Worm (Caenorhabditis elegans) whole organism, L3 larva: Measurements from ENCODE around the gene EGAP9.4.

Experiments used
- ZK546.5 ChIP-seq: sonication (generic microtip); optimal IDR thresholded peaks from 2 replicates; lab custom pipeline; 2017; ENCODE audit warnings: missing biosample characterization, missing genetic modification characterization
- ama-1 ChIP-seq: fragments of 150-350 bp; optimal IDR thresholded peaks from 2 replicates; lab custom pipeline; 2018
- ceh-16 ChIP-seq: sonication (generic microtip); optimal IDR thresholded peaks from 2 replicates; lab custom pipeline; 2017; ENCODE audit warnings: missing biosample characterization, missing genetic modification characterization
- ceh-82 ChIP-seq: fragments of 150-350 bp; optimal IDR thresholded peaks from 2 replicates; lab custom pipeline; 2014; ENCODE audit warnings: missing biosample characterization, missing genetic modification characterization
- ceh-9 ChIP-seq: sonication (generic microtip); optimal IDR thresholded peaks from 2 replicates; lab custom pipeline; 2018; ENCODE audit warnings: missing biosample characterization, missing genetic modification characterization
- egl-27 ChIP-seq: sonication (generic microtip); optimal IDR thresholded peaks from 4 replicates; lab custom pipeline; 2017; ENCODE audit warnings: missing biosample characterization, missing genetic modification reagents, missing genetic modification characterization
- egl-5 ChIP-seq: fragments of 150-350 bp; optimal IDR thresholded peaks from 2 replicates; lab custom pipeline; 2017; ENCODE audit warnings: missing biosample characterization, missing genetic modification reagents, missing genetic modification characterization, inconsistent platforms
- elt-2 ChIP-seq: sonication (generic microtip); optimal IDR thresholded peaks from 2 replicates; lab custom pipeline; 2016; ENCODE audit warnings: missing genetic modification reagents, mild to moderate bottlenecking, missing genetic modification characterization, missing compliant biosample characterization
- elt-3 ChIP-seq, 3 experiments: fragments of 150-350 bp in 1 of 3; sonication (generic microtip) in 2 of 3; optimal IDR thresholded peaks; 2 replicates in 2 of 3; 4 replicates in 1 of 3; lab custom pipeline; 2014 to 2017; ENCODE audit warnings: missing biosample characterization in 3 of 3, missing genetic modification characterization in 3 of 3
- jun-1 ChIP-seq: fragments of 150-350 bp; optimal IDR thresholded peaks from 2 replicates; lab custom pipeline; 2014; ENCODE audit warnings: missing biosample characterization, missing genetic modification reagents, missing genetic modification characterization
- lsy-12 ChIP-seq: sonication (generic microtip); optimal IDR thresholded peaks from 2 replicates; lab custom pipeline; 2016; ENCODE audit warnings: mild to moderate bottlenecking, missing genetic modification characterization, missing compliant biosample characterization
- nhr-12 ChIP-seq: fragments of 150-350 bp; optimal IDR thresholded peaks from 2 replicates; lab custom pipeline; 2014; ENCODE audit warnings: missing biosample characterization, missing genetic modification characterization
- nhr-23 ChIP-seq: fragments of 150-350 bp; optimal IDR thresholded peaks from 2 replicates; lab custom pipeline; 2014; ENCODE audit warnings: missing biosample characterization, missing genetic modification reagents, missing genetic modification characterization
- nhr-237 ChIP-seq: fragments of 150-350 bp; optimal IDR thresholded peaks from 2 replicates; lab custom pipeline; 2014; ENCODE audit warnings: missing biosample characterization, missing genetic modification characterization
- nhr-25 ChIP-seq: sonication (generic microtip); optimal IDR thresholded peaks from 2 replicates; lab custom pipeline; 2017; ENCODE audit warnings: missing biosample characterization, missing genetic modification characterization
- nhr-28 ChIP-seq: fragments of 150-350 bp; optimal IDR thresholded peaks from 2 replicates; lab custom pipeline; 2014; ENCODE audit warnings: missing biosample characterization, missing genetic modification characterization
- nhr-76 ChIP-seq: fragments of 150-350 bp; sonication (generic microtip); optimal IDR thresholded peaks from 5 replicates; lab custom pipeline; 2014; ENCODE audit warnings: missing biosample characterization, missing genetic modification characterization
- nhr-77 ChIP-seq: fragments of 150-350 bp; optimal IDR thresholded peaks from 2 replicates; lab custom pipeline; 2014; ENCODE audit warnings: missing biosample characterization, missing genetic modification characterization
- pha-4 ChIP-seq: fragments of 150-350 bp; optimal IDR thresholded peaks from 2 replicates; lab custom pipeline; 2014; ENCODE audit warnings: missing biosample characterization, missing genetic modification reagents, missing genetic modification characterization
- pqm-1 ChIP-seq: fragments of 150-350 bp; optimal IDR thresholded peaks from 2 replicates; lab custom pipeline; 2017; ENCODE audit warnings: missing biosample characterization, missing genetic modification characterization, inconsistent platforms
- skn-1 ChIP-seq: fragments of 150-350 bp; optimal IDR thresholded peaks from 2 replicates; lab custom pipeline; 2014; ENCODE audit warnings: missing biosample characterization, missing genetic modification characterization
- snpc-4 ChIP-seq: fragments of 150-350 bp; optimal IDR thresholded peaks from 2 replicates; lab custom pipeline; 2014; ENCODE audit warnings: missing biosample characterization, missing genetic modification characterization
- zag-1 ChIP-seq: fragments of 150-350 bp; optimal IDR thresholded peaks from 2 replicates; lab custom pipeline; 2014; ENCODE audit warnings: missing biosample characterization, missing genetic modification characterization
- ztf-11 ChIP-seq: fragments of 150-350 bp; optimal IDR thresholded peaks from 2 replicates; lab custom pipeline; 2014; ENCODE audit warnings: missing biosample characterization, missing genetic modification characterization

Gene EGAP9.4

ce11 chrV:6614968-6615367 is 38.3 kb downstream of the EGAP9.4 start:
- no peak for TF ChIP-seq lsy-12
- no peak for TF ChIP-seq nhr-77 (tag; lab: Kevin White, UChicago)
- no peak for TF ChIP-seq nhr-23
- no peak for TF ChIP-seq ceh-82 (tag; lab: Kevin White, UChicago)
- no peak for TF ChIP-seq ztf-11 (tag; lab: Kevin White, UChicago)
- no peak for TF ChIP-seq ZK546.5 (tag; lab: Kevin White, UChicago)
- no peak for TF ChIP-seq elt-2 (tag; lab: Kevin White, UChicago)
- TF ChIP-seq egl-5 = no peak
- TF ChIP-seq skn-1 (tag; lab: Kevin White, UChicago) = no peak
- no peak for TF ChIP-seq ceh-9 (tag; lab: Kevin White, UChicago)
- no peak for TF ChIP-seq nhr-76 (tag; lab: Kevin White, UChicago)
- TF ChIP-seq ama-1 (lab: Kevin White, UChicago) = no peak
- no peak for TF ChIP-seq jun-1 (tag; lab: Kevin White, UChicago)
- no peak for TF ChIP-seq egl-27 (tag; lab: Kevin White, UChicago)
- no peak for TF ChIP-seq snpc-4
- TF ChIP-seq nhr-28 (tag; lab: Kevin White, UChicago) = no peak
- no peak for TF ChIP-seq ceh-16 (tag; lab: Kevin White, UChicago)
- TF ChIP-seq elt-3 (tag; optimal IDR thresholded peaks at IDR 0.05; lab: Kevin White, UChicago) = no peak
- TF ChIP-seq, all 47 proteins: peak for 0

DNA sequence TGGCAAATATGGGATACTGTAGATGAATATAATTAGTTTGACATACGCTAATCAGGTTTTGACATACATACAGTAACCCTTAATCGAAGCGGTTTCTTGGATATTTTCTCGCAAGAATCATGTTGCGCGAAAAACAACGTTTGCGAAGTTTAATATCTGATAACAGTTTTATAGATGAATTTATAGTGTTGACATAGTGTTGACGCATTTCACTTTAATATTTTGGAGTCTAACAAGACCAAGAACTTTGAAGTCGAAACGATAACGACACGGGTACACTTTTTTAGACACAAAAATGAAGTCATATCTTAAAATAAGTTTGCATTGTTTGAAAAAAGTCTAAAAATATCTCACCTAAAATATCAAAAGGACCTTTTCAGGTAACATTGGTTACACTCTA is 39.6 kb downstream of the EGAP9.4 start:
- TF ChIP-seq ama-1 (lab: Kevin White, UChicago) (no peak), pha-4 (peak; percentile 38), elt-2 (tag; lab: Kevin White, UChicago) (peak; percentile 57), egl-5 (no peak), pqm-1 (peak; percentile 88)

ce11 chrV:6620809-6621208 is 44.1 kb downstream of the EGAP9.4 start:
- peak; percentile 52 for TF ChIP-seq nhr-25 (tag; lab: Kevin White, UChicago)
- no peak for TF ChIP-seq skn-1 (tag; lab: Kevin White, UChicago)

DNA sequence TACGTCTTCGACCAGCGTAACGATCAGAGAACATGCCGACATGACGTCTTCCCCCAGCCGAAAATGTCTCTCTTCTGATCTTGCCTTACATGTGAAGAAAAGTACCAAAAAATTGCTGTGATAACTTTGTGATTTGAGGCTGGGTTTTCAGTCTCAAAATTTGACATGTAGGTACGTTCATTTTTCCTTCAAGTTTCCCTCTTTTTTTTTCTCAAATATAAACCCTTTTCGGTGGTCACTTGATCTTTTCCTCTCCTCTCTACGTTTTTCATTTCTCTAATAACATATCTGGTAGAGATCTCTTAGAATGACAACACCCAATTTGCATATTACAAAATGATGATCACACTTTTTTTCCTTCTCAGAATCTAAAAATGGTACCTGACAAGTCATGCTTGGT is 45.2 kb downstream of the EGAP9.4 start, which contains the start of gene nhr-37:
Gene nhr-37, plus strand, starts transcription at position 301 of the 400 bp plus-strand sequence.
- no peak for TF ChIP-seq ceh-9 (tag; lab: Kevin White, UChicago)
- TF ChIP-seq nhr-237 (tag; lab: Kevin White, UChicago) = no peak
- no peak for TF ChIP-seq nhr-12 (tag; lab: Kevin White, UChicago)
- TF ChIP-seq, all 47 proteins: peak for 0

- TF ChIP-seq zag-1 (no peak), egl-27 (tag; lab: Kevin White, UChicago) (no peak)
These were observed 49.6 kb downstream of the EGAP9.4 start, which contains the start of gene ppt-1 for ce11 chrV:6626244-6626643. Gene ppt-1 (minus strand): TSS chrV:6626344.
